Worm (Caenorhabditis elegans): ENCODE data around the gene K03D3.5.

DNA sequence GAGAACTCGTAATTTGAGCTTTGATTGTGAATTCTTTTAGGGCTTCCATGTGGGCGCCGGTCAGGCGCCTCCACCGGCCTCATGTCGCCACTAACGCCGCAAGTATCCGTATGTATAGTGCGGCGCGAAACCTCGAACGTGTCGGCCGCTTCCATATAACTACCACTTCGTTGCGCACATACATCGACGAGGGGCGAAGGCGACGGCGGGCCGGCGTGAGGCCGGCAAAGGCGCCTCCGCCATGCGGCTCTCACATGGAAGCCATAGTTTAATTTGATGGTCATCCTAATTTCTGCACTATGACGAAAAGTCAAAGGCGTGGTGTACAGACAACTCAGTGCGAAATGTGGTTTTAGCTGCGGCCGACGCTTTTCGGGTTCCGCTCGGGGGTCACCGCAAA, 10.2 kb downstream of the K03D3.5 start:
- TF ChIP-seq flt-1 (GFP tag; IDR thresholded peaks at IDR 0.05): no peak
- no peak for TF ChIP-seq hnd-1 (tag; optimal IDR thresholded peaks at IDR 0.05)
- TF ChIP-seq ama-1 (optimal IDR thresholded peaks at IDR 0.05): no peak
- no peak for TF ChIP-seq tbx-11 (GFP tag; IDR thresholded peaks at IDR 0.05)
- TF ChIP-seq hmg-4 (GFP tag; optimal IDR thresholded peaks at IDR 0.05): no peak
